Fruit fly (Drosophila melanogaster) whole organism: ENCODE data around the gene CG6656.

Experiments
- CG8478 ChIP-seq: fragments of >200 bp; optimal IDR thresholded peaks from 2 replicates; lab custom pipeline; 2018; ENCODE audit warnings: inconsistent platforms
- Dll ChIP-seq: fragments of >200 bp; optimal IDR thresholded peaks from 2 replicates; lab custom pipeline; 2017
- EcR ChIP-seq, 2 experiments: fragments of >200 bp; optimal IDR thresholded peaks; 2 replicates each; lab custom pipeline; 2017; ENCODE audit warnings: missing biosample characterization in 2 of 2, missing genetic modification characterization in 2 of 2, missing genetic modification reagents in 2 of 2
- pan ChIP-seq: fragments of >200 bp; optimal IDR thresholded peaks from 2 replicates; lab custom pipeline; 2017
- psq ChIP-seq: fragments of >200 bp; optimal IDR thresholded peaks from 2 replicates; lab custom pipeline; 2017
- usp ChIP-seq: fragments of >200 bp; optimal IDR thresholded peaks from 2 replicates; lab custom pipeline; 2017; ENCODE audit warnings: missing biosample characterization, missing genetic modification characterization, mixed read lengths

Gene CG6656

DNA sequence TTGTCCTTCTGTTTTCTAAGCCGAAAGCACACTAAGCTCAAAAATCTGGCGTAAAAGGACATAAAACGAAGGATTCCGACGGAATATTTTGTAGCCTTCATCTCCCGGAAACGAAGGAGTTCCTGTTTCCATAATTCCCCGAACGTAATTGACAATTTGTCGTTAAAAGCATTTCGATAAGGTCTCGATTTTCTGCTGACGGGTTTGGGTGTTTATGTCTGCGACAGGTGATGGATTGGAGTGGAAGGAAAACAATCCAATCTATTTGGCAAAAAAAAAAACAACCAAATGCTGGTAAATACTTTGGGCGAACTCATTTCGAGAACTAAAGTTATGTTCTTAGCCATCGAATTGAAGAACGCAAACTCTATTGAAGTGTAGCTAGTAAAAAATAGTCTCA, 28.5 kb upstream of the CG6656 start, which contains the start of gene Gr93d:
Gene Gr93d, minus strand, starts transcription at position 101 of the 400 bp plus-strand sequence.
- TF ChIP-seq EcR (GFP tag; optimal IDR thresholded peaks at IDR 0.05; lab: Kevin White, UChicago) (no peak), Dll (lab: Kevin White, UChicago) (no peak), psq (lab: Kevin White, UChicago) (no peak), usp (GFP tag; lab: Kevin White, UChicago) (no peak), CG8478 (lab: Kevin White, UChicago) (no peak), pan (lab: Kevin White, UChicago) (no peak)

DNA sequence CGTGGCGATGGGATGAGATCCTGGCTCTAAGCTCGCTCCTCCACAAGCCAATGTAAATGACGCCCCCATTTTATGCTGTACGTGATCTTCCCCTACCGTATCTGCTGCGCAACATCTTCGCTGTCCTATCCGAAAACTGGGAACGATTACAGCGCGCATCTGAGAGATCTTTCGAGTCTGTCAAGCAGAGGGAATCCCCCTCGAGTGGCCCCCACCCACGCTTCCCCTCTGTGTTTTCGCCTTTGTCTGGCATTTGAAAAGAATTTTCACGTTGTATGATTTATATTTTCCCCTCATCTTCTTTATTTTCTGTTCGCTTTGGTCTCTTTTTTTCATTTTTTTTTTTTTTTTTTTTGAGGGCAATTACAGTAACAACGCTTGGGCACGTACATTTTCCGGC, 27.7 kb upstream of the CG6656 start:
- TF ChIP-seq pan (lab: Kevin White, UChicago) (no peak), psq (lab: Kevin White, UChicago) (no peak), EcR (GFP tag; optimal IDR thresholded peaks at IDR 0.05; lab: Kevin White, UChicago) (no peak), CG8478 (lab: Kevin White, UChicago) (no peak), Dll (lab: Kevin White, UChicago) (no peak), usp (GFP tag; lab: Kevin White, UChicago) (no peak)

DNA sequence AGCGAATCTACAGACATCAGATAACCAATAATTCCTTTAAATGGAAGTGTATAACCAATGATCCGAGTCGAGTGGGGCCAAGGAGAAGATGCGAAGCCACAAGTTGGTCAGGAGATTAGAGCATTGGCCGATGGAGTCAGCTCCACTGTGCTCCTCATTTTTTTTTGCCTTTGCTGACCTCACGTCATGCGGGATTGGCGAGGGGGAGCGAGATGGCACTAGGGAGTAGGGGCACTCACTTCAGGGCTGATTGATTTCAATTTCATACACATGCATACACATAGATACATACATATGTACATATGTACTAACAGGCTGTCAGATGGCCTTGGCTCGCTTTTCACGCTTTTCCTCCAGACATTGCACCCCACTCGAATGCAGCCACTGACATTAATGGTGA, 26.8 kb upstream of the CG6656 start:
- TF ChIP-seq CG8478 (lab: Kevin White, UChicago) (no peak), usp (GFP tag; lab: Kevin White, UChicago) (no peak), EcR (GFP tag; optimal IDR thresholded peaks at IDR 0.05; lab: Kevin White, UChicago) (no peak), Dll (lab: Kevin White, UChicago) (no peak), psq (lab: Kevin White, UChicago) (no peak), pan (lab: Kevin White, UChicago) (no peak)

DNA sequence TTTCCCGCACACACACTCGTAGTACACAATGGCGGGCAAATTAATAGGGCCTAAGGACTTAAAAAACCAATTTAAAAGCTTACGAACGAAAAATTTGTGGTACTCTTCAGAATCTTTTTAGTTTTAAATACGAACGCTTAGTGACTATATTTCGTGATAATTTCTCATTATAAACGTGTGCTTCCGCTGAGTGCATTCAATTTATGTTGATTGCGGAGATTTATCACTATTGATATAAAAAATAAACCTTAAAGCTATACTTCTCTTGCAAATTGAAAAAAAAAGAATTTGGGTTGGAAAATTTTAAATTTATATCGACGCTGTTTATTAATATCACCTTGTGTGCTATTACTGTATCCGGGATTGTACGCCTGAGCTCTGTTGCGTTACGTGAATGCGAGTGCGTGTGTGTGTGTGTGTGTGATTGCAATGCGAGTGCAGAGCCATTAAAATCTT, 26.1 kb upstream of the CG6656 start:
- TF ChIP-seq Dll (lab: Kevin White, UChicago) (no peak), usp (GFP tag; lab: Kevin White, UChicago) (no peak), psq (lab: Kevin White, UChicago) (no peak), pan (lab: Kevin White, UChicago) (no peak), CG8478 (lab: Kevin White, UChicago) (no peak), EcR (GFP tag; optimal IDR thresholded peaks at IDR 0.05; lab: Kevin White, UChicago) (no peak)

DNA sequence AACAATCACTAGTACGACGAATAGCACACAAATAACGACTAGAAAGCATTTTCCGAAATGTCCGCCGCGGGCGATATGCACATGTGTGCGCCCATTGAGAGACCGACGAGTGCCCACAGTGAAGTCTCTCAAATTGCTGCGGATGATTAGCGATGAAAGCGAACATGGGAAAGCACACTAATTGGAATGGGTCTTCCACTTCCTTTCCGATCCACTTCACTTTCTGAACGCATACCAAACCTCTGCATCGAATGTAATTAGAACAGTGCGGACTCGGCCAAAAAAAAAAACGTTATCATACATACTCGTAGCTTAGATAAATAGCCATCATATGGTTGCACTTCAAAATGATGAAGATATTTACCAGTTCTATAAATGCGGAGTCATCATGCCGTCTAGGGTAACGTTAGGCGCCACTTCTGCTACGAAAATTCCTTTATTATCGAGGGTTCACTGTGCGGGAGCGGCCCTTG, 25.1 kb upstream of the CG6656 start:
- TF ChIP-seq psq (lab: Kevin White, UChicago): no peak
- TF ChIP-seq Dll (lab: Kevin White, UChicago): no peak
- TF ChIP-seq usp (GFP tag; lab: Kevin White, UChicago): no peak
- TF ChIP-seq CG8478 (lab: Kevin White, UChicago): no peak
- no peak for TF ChIP-seq pan (lab: Kevin White, UChicago)
- no peak for TF ChIP-seq EcR (GFP tag; optimal IDR thresholded peaks at IDR 0.05; lab: Kevin White, UChicago)

DNA sequence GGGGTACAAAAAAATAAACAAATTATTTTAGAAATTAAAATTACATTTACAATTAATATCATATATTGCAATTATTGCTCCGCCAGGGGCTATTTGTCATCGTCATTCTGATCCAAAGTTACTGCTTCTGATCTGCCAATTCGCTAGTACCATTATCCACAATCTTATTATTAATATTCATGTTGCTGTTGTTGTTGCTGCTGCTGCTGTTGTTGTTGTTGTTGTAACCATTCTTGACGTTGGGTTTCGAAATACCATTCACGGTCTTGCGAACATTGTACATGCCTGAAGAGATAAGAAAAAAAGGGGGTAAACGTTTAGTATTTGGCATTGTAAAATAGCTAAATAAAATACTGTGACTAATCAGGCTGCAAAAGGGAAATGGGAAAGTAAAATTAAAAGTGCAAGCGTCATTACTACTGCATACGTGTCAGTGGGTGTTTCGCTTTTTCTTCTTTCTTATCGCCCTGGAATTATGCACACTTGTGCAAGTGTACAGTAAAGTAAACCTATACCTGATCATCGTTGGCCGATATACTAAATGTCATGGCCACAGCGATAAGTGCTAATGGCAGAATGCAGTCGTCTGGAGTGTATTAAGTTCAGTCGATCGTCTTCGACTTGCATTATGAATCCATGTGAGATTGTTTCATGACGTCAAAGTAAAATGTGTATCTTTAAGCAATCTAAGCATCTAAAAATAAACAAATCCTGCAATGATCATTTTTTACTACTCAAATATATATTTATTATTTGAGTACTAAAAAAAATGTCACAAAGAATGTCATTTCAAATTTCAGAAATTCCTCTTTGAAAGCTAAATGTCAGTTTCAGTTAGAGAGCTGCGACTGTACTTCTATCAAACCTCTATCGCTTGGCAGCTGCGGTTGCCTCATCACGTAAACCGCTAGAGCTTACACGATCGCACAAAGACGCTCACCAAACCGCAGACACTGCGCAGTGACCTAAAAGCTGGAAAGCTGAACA, 23.2 kb upstream of the CG6656 start:
- no peak for TF ChIP-seq EcR (GFP tag; optimal IDR thresholded peaks at IDR 0.05; lab: Kevin White, UChicago)

DNA sequence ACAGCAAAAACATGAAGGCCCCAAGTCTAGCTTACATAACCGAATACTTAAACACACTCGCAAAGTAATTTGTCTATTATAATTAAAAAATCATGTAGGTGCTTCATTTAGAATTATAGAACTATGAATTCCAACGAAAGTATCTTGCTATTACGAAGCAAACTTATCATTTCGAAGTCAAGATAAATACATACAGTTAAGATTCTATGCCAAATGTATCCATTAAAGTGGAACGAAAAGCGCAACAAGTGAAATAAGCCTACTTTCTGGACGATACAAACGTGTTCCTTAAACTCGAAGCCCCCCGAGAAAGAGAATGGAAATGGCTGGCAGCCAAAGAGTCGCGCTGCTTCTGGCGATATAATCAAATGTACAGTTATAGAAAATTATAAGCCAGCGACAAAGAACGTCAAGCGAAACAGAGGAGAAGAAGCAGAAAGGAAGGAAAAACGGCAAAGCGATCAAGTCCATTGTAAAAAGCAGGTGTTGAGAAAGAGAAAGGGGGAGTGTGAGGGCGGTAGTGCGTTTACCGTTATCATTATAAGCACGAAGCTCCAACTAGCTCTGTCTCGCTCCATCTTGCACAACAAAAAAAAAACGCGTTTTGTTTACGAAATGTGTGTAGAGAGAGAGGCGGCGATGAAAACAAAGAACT, 22.4 kb upstream of the CG6656 start:
- TF ChIP-seq usp (GFP tag; lab: Kevin White, UChicago): no peak
- no peak for TF ChIP-seq psq (lab: Kevin White, UChicago)

DNA sequence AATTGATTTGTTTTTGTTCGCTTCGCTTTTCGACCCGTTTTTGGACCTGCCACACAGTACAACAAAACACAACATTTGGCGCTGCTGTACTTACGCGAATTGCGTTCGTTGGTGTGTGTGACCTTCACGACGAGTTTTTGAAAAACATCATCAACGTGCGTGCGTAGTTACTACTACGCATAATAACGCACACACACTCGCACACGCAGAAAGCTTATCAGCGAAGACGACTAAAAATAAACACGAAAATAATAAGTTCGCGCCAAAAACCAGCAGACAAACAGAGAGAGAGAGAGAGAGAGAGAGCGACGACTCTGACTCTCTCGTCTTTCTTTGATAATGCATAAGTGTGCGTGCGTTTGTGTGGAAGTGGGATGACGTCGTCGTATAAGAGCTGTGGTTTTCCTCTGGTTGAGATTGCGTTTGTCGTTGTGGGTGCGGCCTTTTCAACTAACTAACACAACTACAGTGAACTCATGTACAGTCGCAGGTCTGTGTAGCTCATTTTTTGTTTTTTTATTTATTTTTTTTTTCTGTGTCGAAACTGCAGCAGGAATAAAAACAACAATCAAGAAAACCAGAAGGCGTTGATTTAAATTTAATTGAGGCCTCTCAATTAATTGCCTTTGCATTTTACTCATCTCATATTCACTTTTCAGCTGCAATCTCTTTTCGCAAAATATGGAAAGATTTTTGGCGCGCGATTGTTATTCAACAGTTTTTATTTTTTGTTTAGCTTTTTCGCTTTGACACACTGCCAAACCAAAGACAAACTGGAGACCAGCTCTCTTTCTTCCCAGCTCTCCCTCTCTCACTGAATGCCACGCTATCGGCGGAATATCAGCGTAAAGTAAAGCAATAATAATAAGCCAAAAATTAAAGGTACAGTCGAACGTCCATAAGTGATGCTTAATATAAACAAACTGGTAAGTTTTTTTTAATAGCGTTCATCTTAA, 21.2 kb upstream of the CG6656 start:
- TF ChIP-seq Dll (lab: Kevin White, UChicago) (no peak), EcR (GFP tag; optimal IDR thresholded peaks at IDR 0.05; lab: Kevin White, UChicago) (no peak), CG8478 (lab: Kevin White, UChicago) (peak; percentile 31), psq (lab: Kevin White, UChicago) (no peak)

DNA sequence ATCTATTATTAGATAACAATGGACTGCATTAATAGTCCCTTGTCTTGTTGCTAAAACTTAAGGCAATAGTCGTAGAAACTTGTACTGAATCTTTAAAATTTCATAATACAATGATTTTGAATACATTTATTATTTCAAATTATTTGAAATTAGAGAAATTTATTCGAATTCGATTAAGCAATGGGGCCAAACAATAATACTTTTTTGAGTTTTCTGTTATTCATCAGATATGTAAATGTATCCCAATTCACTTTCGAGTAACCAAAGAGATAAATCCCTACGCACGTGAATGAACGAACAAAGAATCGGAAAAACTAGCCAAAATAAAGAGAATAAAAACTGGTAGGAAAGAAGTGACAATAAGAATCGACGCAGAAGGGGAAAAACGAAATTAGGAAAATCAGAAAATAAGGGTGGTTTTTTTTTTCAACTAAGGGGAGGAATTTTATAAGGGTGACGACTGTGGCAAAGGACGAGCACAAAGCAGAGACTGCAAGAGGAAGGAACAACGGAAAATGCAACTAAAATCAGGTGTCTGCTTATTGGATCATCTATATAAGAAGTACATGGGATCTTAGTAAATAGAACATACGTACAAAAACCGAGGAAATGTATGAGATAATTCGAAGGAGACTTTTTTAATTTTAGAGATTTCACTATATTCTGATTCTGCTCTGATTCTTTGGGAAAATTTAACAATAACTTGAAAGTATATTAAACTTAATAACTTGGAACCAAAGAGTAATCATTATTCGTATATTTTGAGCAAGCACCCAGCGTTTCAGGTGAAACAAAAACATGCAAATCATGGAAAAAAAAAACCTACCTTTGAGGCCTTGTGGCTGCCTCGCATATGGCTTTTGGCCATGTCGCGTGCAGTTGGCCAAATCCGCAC, 20.3 kb upstream of the CG6656 start:
- TF ChIP-seq Dll (lab: Kevin White, UChicago) (no peak), pan (lab: Kevin White, UChicago) (no peak), EcR (GFP tag; optimal IDR thresholded peaks at IDR 0.05; lab: Kevin White, UChicago) (no peak), usp (GFP tag; lab: Kevin White, UChicago) (no peak), psq (lab: Kevin White, UChicago) (no peak), CG8478 (lab: Kevin White, UChicago) (no peak)

DNA sequence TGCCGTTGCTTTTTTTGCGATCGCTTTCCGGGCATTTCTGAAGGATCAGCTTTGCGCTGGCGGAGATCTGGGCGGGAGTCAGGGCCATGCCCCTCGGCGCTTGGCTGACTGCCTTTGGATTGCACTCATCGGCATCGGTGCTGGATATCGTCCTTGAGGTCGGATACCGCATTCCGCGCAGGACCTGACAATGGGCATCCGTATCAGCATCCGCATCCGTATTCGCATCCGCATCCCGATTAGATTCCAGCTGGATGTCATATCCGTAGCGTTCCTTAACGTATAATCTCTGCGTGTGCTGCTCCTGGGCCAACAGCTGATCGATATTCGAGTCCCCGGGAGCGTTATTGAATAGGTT, 19.6 kb upstream of the CG6656 start:
- no peak for TF ChIP-seq Dll (lab: Kevin White, UChicago)
- no peak for TF ChIP-seq psq (lab: Kevin White, UChicago)
